Fruit fly (Drosophila melanogaster) whole organism, embryonic: ENCODE measurements around the gene CG34183.
A peak's percentile ranks its signal among the peaks of the same experiment; 100 is the strongest.

Source experiments
- Abd-B ChIP-seq: fragments of 200-800 bp; sonication (Bioruptor generic); optimal IDR thresholded peaks from 2 replicates; lab custom pipeline; 2018; ENCODE audit warnings: missing biosample characterization, mild to moderate bottlenecking, missing genetic modification characterization, moderate library complexity
- Atf-2 ChIP-seq: fragments of 200-800 bp; sonication (Bioruptor generic); optimal IDR thresholded peaks from 2 replicates; lab custom pipeline; 2016; ENCODE audit warnings: missing biosample characterization, missing genetic modification characterization
- B-H2 ChIP-seq: fragments of 200-800 bp; sonication (Bioruptor generic); optimal IDR thresholded peaks from 2 replicates; lab custom pipeline; 2018; ENCODE audit warnings: missing biosample characterization, mild to moderate bottlenecking, missing genetic modification characterization
- CG10267 ChIP-seq: fragments of 200-800 bp; sonication (Bioruptor generic); optimal IDR thresholded peaks from 2 replicates; lab custom pipeline; 2018; ENCODE audit warnings: missing biosample characterization, mild to moderate bottlenecking, missing genetic modification characterization, moderate library complexity
- CG10565 ChIP-seq: fragments of 200-800 bp; sonication (Bioruptor generic); optimal IDR thresholded peaks from 3 replicates; lab custom pipeline; 2016; ENCODE audit warnings: missing biosample characterization, mild to moderate bottlenecking, missing genetic modification characterization
- CG11456 ChIP-seq: fragments of 200-800 bp; sonication (Bioruptor generic); IDR thresholded peaks from 3 replicates; pipeline ENCODE4 v1.3.6; 2022; ENCODE audit warnings: missing biosample characterization, missing genetic modification characterization
- CG15514 ChIP-seq: fragments of 200-800 bp; sonication (Bioruptor generic); optimal IDR thresholded peaks from 3 replicates; lab custom pipeline; 2017; ENCODE audit warnings: missing biosample characterization, missing genetic modification characterization, mild to moderate bottlenecking, moderate library complexity, missing genetic modification reagents
- CG17359 ChIP-seq: fragments of 200-800 bp; sonication (Bioruptor generic); optimal IDR thresholded peaks from 3 replicates; lab custom pipeline; 2018; ENCODE audit warnings: missing biosample characterization, mild to moderate bottlenecking, missing genetic modification characterization, moderate library complexity
- CG18476 ChIP-seq: fragments of 200-800 bp; sonication (Bioruptor generic); optimal IDR thresholded peaks from 2 replicates; lab custom pipeline; 2016; ENCODE audit warnings: missing biosample characterization, mild to moderate bottlenecking, missing genetic modification characterization
- CG18599 ChIP-seq: fragments of 200-800 bp; sonication (Bioruptor generic); optimal IDR thresholded peaks from 3 replicates; lab custom pipeline; 2017; ENCODE audit warnings: missing biosample characterization, missing genetic modification characterization, mild to moderate bottlenecking, moderate library complexity, missing genetic modification reagents
- CG2116 ChIP-seq: fragments of 200-800 bp; sonication (Bioruptor generic); optimal IDR thresholded peaks from 3 replicates; lab custom pipeline; 2018; ENCODE audit warnings: missing biosample characterization, mild to moderate bottlenecking, missing genetic modification characterization
- CG3163 ChIP-seq: fragments of 200-800 bp; sonication (Bioruptor generic); optimal IDR thresholded peaks from 3 replicates; lab custom pipeline; 2016; ENCODE audit warnings: missing biosample characterization, missing genetic modification characterization
- CG32772 ChIP-seq: fragments of 200-800 bp; sonication (Bioruptor generic); IDR thresholded peaks from 2 replicates; pipeline ENCODE4 v1.3.6; 2022; ENCODE audit warnings: missing biosample characterization, missing genetic modification characterization
- CG3847 ChIP-seq: fragments of 200-800 bp; sonication (Bioruptor generic); IDR thresholded peaks from 2 replicates; pipeline ENCODE4 v1.3.6; 2022; ENCODE audit warnings: missing biosample characterization, missing genetic modification characterization
- CG4282 ChIP-seq: fragments of 200-800 bp; sonication (Bioruptor generic); optimal IDR thresholded peaks from 2 replicates; lab custom pipeline; 2016; ENCODE audit warnings: missing biosample characterization, missing genetic modification characterization
- CG4404 ChIP-seq: fragments of 200-800 bp; sonication (Bioruptor generic); IDR thresholded peaks from 2 replicates; pipeline ENCODE4 v1.3.6; 2022; ENCODE audit warnings: missing biosample characterization, missing genetic modification characterization
- CG6175 ChIP-seq: fragments of 200-800 bp; sonication (Bioruptor generic); IDR thresholded peaks from 3 replicates; pipeline ENCODE4 v1.3.6; 2022; ENCODE audit warnings: missing biosample characterization, missing genetic modification characterization
- CG7839 ChIP-seq: fragments of 200-800 bp; sonication (Bioruptor generic); optimal IDR thresholded peaks from 3 replicates; lab custom pipeline; 2018; ENCODE audit warnings: missing biosample characterization, mild to moderate bottlenecking, missing genetic modification characterization, moderate library complexity
- CG8359 ChIP-seq: fragments of 200-800 bp; sonication (Bioruptor generic); optimal IDR thresholded peaks from 2 replicates; lab custom pipeline; 2017; ENCODE audit warnings: missing biosample characterization, mild to moderate bottlenecking, missing genetic modification characterization, borderline replicate concordance
- Mrtf ChIP-seq: fragments of 200-800 bp; sonication (Bioruptor generic); IDR thresholded peaks from 3 replicates; pipeline ENCODE4 v1.3.6; 2022; ENCODE audit warnings: missing biosample characterization, missing genetic modification characterization
- NfI ChIP-seq: fragments of 200-800 bp; sonication (Bioruptor generic); optimal IDR thresholded peaks from 3 replicates; lab custom pipeline; 2018; ENCODE audit warnings: missing biosample characterization, mild to moderate bottlenecking, missing genetic modification characterization, moderate library complexity
- Side ChIP-seq: fragments of 200-800 bp; sonication (Bioruptor generic); optimal IDR thresholded peaks from 2 replicates; lab custom pipeline; 2016; ENCODE audit warnings: missing biosample characterization, missing genetic modification characterization
- Sin3A ChIP-seq: fragments of >200 bp; optimal IDR thresholded peaks from 2 replicates; lab custom pipeline; 2018
- Sox102F ChIP-seq: fragments of 200-800 bp; sonication (Bioruptor generic); optimal IDR thresholded peaks from 2 replicates; lab custom pipeline; 2018; ENCODE audit warnings: missing biosample characterization, mild to moderate bottlenecking, missing genetic modification characterization, moderate library complexity
- Spps ChIP-seq: fragments of 200-800 bp; sonication (Bioruptor generic); optimal IDR thresholded peaks from 2 replicates; lab custom pipeline; 2018; ENCODE audit warnings: missing biosample characterization, mild to moderate bottlenecking, missing genetic modification characterization
- Sry-δ ChIP-seq: fragments of 200-800 bp; sonication (Bioruptor generic); optimal IDR thresholded peaks from 2 replicates; lab custom pipeline; 2016; ENCODE audit warnings: missing biosample characterization, missing genetic modification characterization
- bowl ChIP-seq: fragments of 200-800 bp; sonication (Bioruptor generic); IDR thresholded peaks from 2 replicates; pipeline ENCODE4 v1.3.6; 2022; ENCODE audit warnings: missing biosample characterization, missing genetic modification characterization
- btn ChIP-seq: fragments of 200-800 bp; sonication (Bioruptor generic); optimal IDR thresholded peaks from 2 replicates; lab custom pipeline; 2016; ENCODE audit warnings: missing biosample characterization, missing genetic modification characterization
- cas ChIP-seq: fragments of 200-800 bp; sonication (Bioruptor generic); IDR thresholded peaks from 2 replicates; pipeline ENCODE4 v1.3.6; 2022; ENCODE audit warnings: missing biosample characterization, missing genetic modification characterization
- crp ChIP-seq, 2 experiments: fragments of 200-800 bp; sonication (Bioruptor generic); optimal IDR thresholded peaks; 2 replicates in 1 of 2; 3 replicates in 1 of 2; lab custom pipeline; 2017; ENCODE audit warnings: missing biosample characterization in 2 of 2, missing genetic modification characterization in 2 of 2, mild to moderate bottlenecking in 1 of 2, moderate library complexity in 1 of 2
- en ChIP-seq: fragments of 200-800 bp; sonication (Bioruptor generic); optimal IDR thresholded peaks from 2 replicates; lab custom pipeline; 2016; ENCODE audit warnings: missing biosample characterization, missing genetic modification characterization
- exex ChIP-seq: fragments of 200-800 bp; sonication (Bioruptor generic); optimal IDR thresholded peaks from 4 replicates; lab custom pipeline; 2018; ENCODE audit warnings: missing biosample characterization, mild to moderate bottlenecking, missing genetic modification characterization, moderate library complexity
- fru ChIP-seq: fragments of >200 bp; optimal IDR thresholded peaks from 2 replicates; lab custom pipeline; 2017
- ftz-f1 ChIP-seq: fragments of 200-800 bp; sonication (Bioruptor generic); optimal IDR thresholded peaks from 2 replicates; lab custom pipeline; 2016; ENCODE audit warnings: missing biosample characterization, missing genetic modification characterization
- ham ChIP-seq: fragments of 200-800 bp; sonication (Bioruptor generic); IDR thresholded peaks from 2 replicates; pipeline ENCODE4 v1.3.6; 2022; ENCODE audit warnings: missing biosample characterization, missing genetic modification characterization
- jumu ChIP-seq: fragments of 200-800 bp; sonication (Bioruptor generic); optimal IDR thresholded peaks from 3 replicates; lab custom pipeline; 2016; ENCODE audit warnings: missing biosample characterization, missing genetic modification characterization
- ken ChIP-seq: fragments of 200-800 bp; sonication (Bioruptor generic); IDR thresholded peaks from 3 replicates; pipeline ENCODE4 v1.3.6; 2022; ENCODE audit warnings: missing biosample characterization, missing genetic modification characterization
- lbe ChIP-seq: fragments of 200-800 bp; sonication (Bioruptor generic); optimal IDR thresholded peaks from 2 replicates; lab custom pipeline; 2016; ENCODE audit warnings: missing biosample characterization, mild to moderate bottlenecking, missing genetic modification characterization
- lilli ChIP-seq: fragments of 200-800 bp; sonication (Bioruptor generic); optimal IDR thresholded peaks from 3 replicates; lab custom pipeline; 2016; ENCODE audit warnings: missing biosample characterization, missing genetic modification characterization
- mam ChIP-seq: fragments of 200-800 bp; sonication (Bioruptor generic); optimal IDR thresholded peaks from 3 replicates; lab custom pipeline; 2016; ENCODE audit warnings: missing biosample characterization, missing genetic modification characterization
- peb ChIP-seq: fragments of 200-800 bp; sonication (Bioruptor generic); IDR thresholded peaks from 2 replicates; pipeline ENCODE4 v1.3.6; 2022; ENCODE audit warnings: missing biosample characterization, missing genetic modification characterization
- pita ChIP-seq: fragments of 200-800 bp; sonication (Bioruptor generic); optimal IDR thresholded peaks from 2 replicates; lab custom pipeline; 2017; ENCODE audit warnings: missing biosample characterization, mild to moderate bottlenecking, missing genetic modification characterization
- prd ChIP-seq, 3 experiments: fragments of >200 bp in 2 of 3; fragments of 200-800 bp in 1 of 3; sonication (Bioruptor generic) in 1 of 3; optimal IDR thresholded peaks in 2 of 3; IDR thresholded peaks in 1 of 3; 2 replicates in 2 of 3; 3 replicates in 1 of 3; pipeline versions ENCODE4 v1.3.6 to Lab custom; 2017 to 2022; ENCODE audit warnings: missing biosample characterization in 1 of 3, missing genetic modification characterization in 1 of 3
- pum ChIP-seq: fragments of 200-800 bp; sonication (Bioruptor generic); optimal IDR thresholded peaks from 2 replicates; lab custom pipeline; 2016; ENCODE audit warnings: missing biosample characterization, missing genetic modification characterization
- pzg ChIP-seq: fragments of 200-800 bp; sonication (Bioruptor generic); optimal IDR thresholded peaks from 3 replicates; lab custom pipeline; 2018; ENCODE audit warnings: missing biosample characterization, mild to moderate bottlenecking, missing genetic modification characterization, moderate library complexity
- row ChIP-seq: fragments of 200-800 bp; sonication (Bioruptor generic); IDR thresholded peaks from 3 replicates; pipeline ENCODE4 v1.3.6; 2022; ENCODE audit warnings: missing biosample characterization, missing genetic modification characterization
- sisA ChIP-seq: fragments of 200-800 bp; sonication (Bioruptor generic); IDR thresholded peaks from 2 replicates; pipeline ENCODE4 v1.3.6; 2022; ENCODE audit warnings: missing biosample characterization, missing genetic modification characterization
- sna ChIP-seq: fragments of 200-800 bp; sonication (Bioruptor generic); IDR thresholded peaks from 2 replicates; pipeline ENCODE4 v1.3.6; 2022; ENCODE audit warnings: missing biosample characterization, missing genetic modification characterization; ENCODE audit not compliant: partially characterized antibody
- tin ChIP-seq: fragments of 200-800 bp; sonication (Bioruptor generic); optimal IDR thresholded peaks from 3 replicates; lab custom pipeline; 2016; ENCODE audit warnings: missing biosample characterization, missing genetic modification characterization
- trem ChIP-seq: fragments of 200-800 bp; optimal IDR thresholded peaks from 3 replicates; lab custom pipeline; 2019; ENCODE audit warnings: missing biosample characterization, mild to moderate bottlenecking, missing genetic modification characterization, moderate library complexity
- unpg ChIP-seq: fragments of 200-800 bp; sonication (Bioruptor generic); optimal IDR thresholded peaks from 3 replicates; lab custom pipeline; 2018; ENCODE audit warnings: missing biosample characterization, mild to moderate bottlenecking, missing genetic modification characterization, moderate library complexity
- zfh2 ChIP-seq: fragments of 200-800 bp; sonication (Bioruptor generic); optimal IDR thresholded peaks from 2 replicates; lab custom pipeline; 2016; ENCODE audit warnings: missing biosample characterization, missing genetic modification characterization

CG34183 gene

dm6 chr2L:9937908-9938307, 47.3 kb upstream of the CG34183 start, which contains the start of gene Arglu1 (continued):
- TF ChIP-seq CG6175 (GFP tag; lab: Robert Waterston, UW), result no peak
- TF ChIP-seq pum (GFP tag; lab: Kevin White, UChicago), result no peak
- TF ChIP-seq Abd-B (GFP tag; lab: Kevin White, UChicago), result no peak
- TF ChIP-seq jumu (GFP tag; lab: Kevin White, UChicago), result peak; percentile 26
- no peak for TF ChIP-seq cas (GFP tag; lab: Robert Waterston, UW)
- no peak for TF ChIP-seq B-H2 (GFP tag; lab: Kevin White, UChicago)
- no peak for TF ChIP-seq CG7839
- no peak for TF ChIP-seq Sox102F (GFP tag; lab: Kevin White, UChicago)
- TF ChIP-seq NfI, result peak; percentile 26
- peak; percentile 14 for TF ChIP-seq CG3163 (GFP tag; lab: Kevin White, UChicago)
- no peak for TF ChIP-seq en
- peak; percentile 22 for TF ChIP-seq tin (GFP tag; lab: Kevin White, UChicago)
- no peak for TF ChIP-seq prd (optimal IDR thresholded peaks at IDR 0.05; lab: Kevin White, UChicago)
- no peak for TF ChIP-seq prd (GFP tag; IDR thresholded peaks at IDR 0.05; lab: Robert Waterston, UW)
- peak; percentile 60 for TF ChIP-seq pzg (GFP tag; lab: Kevin White, UChicago)
- no peak for TF ChIP-seq Side (GFP tag; lab: Kevin White, UChicago)
- no peak for TF ChIP-seq exex (tag; lab: Kevin White, UChicago)
- peak; percentile 3 for TF ChIP-seq lilli (GFP tag; lab: Kevin White, UChicago)
- no peak for TF ChIP-seq peb (GFP tag; lab: Robert Waterston, UW)
- TF ChIP-seq fru (lab: Kevin White, UChicago), result no peak
- TF ChIP-seq CG4282 (GFP tag; lab: Kevin White, UChicago), result no peak
- TF ChIP-seq CG10267, result peak; percentile 86
- TF ChIP-seq CG18599, result no peak
- peak; percentile 29 for TF ChIP-seq lbe (GFP tag; lab: Kevin White, UChicago)
- TF ChIP-seq CG2116 (GFP tag; lab: Kevin White, UChicago), result peak; percentile 0
- TF ChIP-seq mam (GFP tag; lab: Kevin White, UChicago), result peak; percentile 53
- peak; percentile 8 for TF ChIP-seq trem
- no peak for TF ChIP-seq sisA
- TF ChIP-seq Sry-δ, result peak; percentile 2
- TF ChIP-seq CG10565, result no peak
- TF ChIP-seq Atf-2, result no peak
- TF ChIP-seq CG8359, result no peak
- TF ChIP-seq CG4404 (GFP tag; lab: Robert Waterston, UW), result no peak
- TF ChIP-seq sna (GFP tag; lab: Robert Waterston, UW), result no peak
- TF ChIP-seq ftz-f1 (GFP tag; lab: Kevin White, UChicago), result no peak
- TF ChIP-seq Sin3A (lab: Kevin White, UChicago), result peak; percentile 18
- no peak for TF ChIP-seq ken (GFP tag; lab: Robert Waterston, UW)
- peak; percentile 78 for TF ChIP-seq CG15514 (GFP tag; lab: Kevin White, UChicago)
- TF ChIP-seq zfh2 (GFP tag; lab: Kevin White, UChicago), result peak; percentile 58
- no peak for TF ChIP-seq CG17359 (tag; lab: Kevin White, UChicago)
- TF ChIP-seq unpg (GFP tag; lab: Kevin White, UChicago), result no peak
- TF ChIP-seq btn (GFP tag; lab: Kevin White, UChicago), result no peak
- 0 out of 2 replicates have a peak, but pooled peaks have one; percentile 32 for TF ChIP-seq CG3847 (GFP tag; lab: Robert Waterston, UW)
- 0 out of 3 replicates have a peak, but pooled peaks have one; percentile 25 for TF ChIP-seq row (GFP tag; lab: Robert Waterston, UW)
- TF ChIP-seq Mrtf (GFP tag; lab: Robert Waterston, UW), result no peak
- TF ChIP-seq CG11456 (GFP tag; lab: Robert Waterston, UW), result peak; percentile 63; the same call in 1 of the 3 replicates
- TF ChIP-seq pita, result no peak
- TF ChIP-seq ham (GFP tag; lab: Robert Waterston, UW), result no peak
- peak in 1 of 2 experiments; percentile 41 for TF ChIP-seq crp (GFP tag; optimal IDR thresholded peaks at IDR 0.05; lab: Kevin White, UChicago)
- no peak for TF ChIP-seq Spps (tag; lab: Kevin White, UChicago)
- peak; percentile 77 for TF ChIP-seq CG32772 (GFP tag; lab: Robert Waterston, UW)
- no peak for TF ChIP-seq bowl (GFP tag; lab: Robert Waterston, UW)
- TF ChIP-seq CG18476, result no peak
